Fruit fly (Drosophila melanogaster): ENCODE results near the gene bru2.

bru2 gene

DNA sequence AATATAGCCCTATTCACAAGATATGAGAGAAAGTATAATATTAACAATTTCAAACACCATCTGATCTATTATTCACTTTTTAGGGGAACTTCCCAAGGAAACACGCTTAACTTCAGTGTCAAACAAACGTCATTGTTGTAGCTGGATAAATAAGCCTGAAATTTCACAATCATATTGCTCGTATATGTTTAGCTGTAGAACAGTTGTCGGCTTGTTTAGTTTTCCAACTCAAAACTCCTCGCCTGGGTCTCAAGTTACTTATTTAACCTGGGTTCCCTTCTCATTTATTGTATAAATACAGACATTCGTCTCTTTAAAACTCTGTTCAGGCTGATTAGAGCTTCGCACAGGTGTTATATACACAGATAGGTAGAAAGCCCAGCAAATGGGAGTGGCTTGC lies 28.4 kb downstream of the bru2 start (continued):
- TF ChIP-seq CG12071 (GFP tag; optimal IDR thresholded peaks at IDR 0.05) = peak; percentile 43
- TF ChIP-seq CG10959 (GFP tag; IDR thresholded peaks at IDR 0.05) = no peak
- TF ChIP-seq CG4820 (GFP tag; optimal IDR thresholded peaks at IDR 0.05) = no peak
- TF ChIP-seq ham (GFP tag; IDR thresholded peaks at IDR 0.05) = no peak
- no peak for TF ChIP-seq CG4617 (GFP tag; optimal IDR thresholded peaks at IDR 0.05; ENCODE audit: borderline replicate concordance)
- no peak for TF ChIP-seq D19A (tag; optimal IDR thresholded peaks at IDR 0.05)
- TF ChIP-seq Eip74EF (GFP tag; optimal IDR thresholded peaks at IDR 0.05) = no peak
- peak; percentile 58; the same call in 1 of the 3 replicates for TF ChIP-seq otp (GFP tag; IDR thresholded peaks at IDR 0.05)
- TF ChIP-seq NFAT (GFP tag; IDR thresholded peaks at IDR 0.05) = no peak
- no peak for TF ChIP-seq CG16815 (GFP tag; optimal IDR thresholded peaks at IDR 0.05)
- TF ChIP-seq CG2712 (tag; optimal IDR thresholded peaks at IDR 0.05) = no peak
- peak; percentile 40 for TF ChIP-seq CG31365 (tag; optimal IDR thresholded peaks at IDR 0.05)
- TF ChIP-seq CG15011 (GFP tag; optimal IDR thresholded peaks at IDR 0.05) = peak; percentile 46
- TF ChIP-seq HmgD (GFP tag; optimal IDR thresholded peaks at IDR 0.05) = no peak
- TF ChIP-seq CG31388 (GFP tag; optimal IDR thresholded peaks at IDR 0.05) = no peak
- no peak for TF ChIP-seq HLHmδ (GFP tag; optimal IDR thresholded peaks at IDR 0.05)
- TF ChIP-seq kay (GFP tag; optimal IDR thresholded peaks at IDR 0.05) = no peak
- TF ChIP-seq slp2 (GFP tag; optimal IDR thresholded peaks at IDR 0.05) = no peak
- TF ChIP-seq lab (GFP tag; optimal IDR thresholded peaks at IDR 0.05) = peak; percentile 83
- TF ChIP-seq wor (GFP tag; IDR thresholded peaks at IDR 0.05) = no peak
- no peak for TF ChIP-seq slbo (GFP tag; IDR thresholded peaks at IDR 0.05)
- no peak for TF ChIP-seq CG15479 (GFP tag; optimal IDR thresholded peaks at IDR 0.05)
- no peak for TF ChIP-seq gt (GFP tag; IDR thresholded peaks at IDR 0.05)
- no peak for TF ChIP-seq Nf-YB (GFP tag; optimal IDR thresholded peaks at IDR 0.05)
- no peak for TF ChIP-seq Nf-YA (GFP tag; IDR thresholded peaks at IDR 0.05)
- peak; percentile 26 for TF ChIP-seq cwo (GFP tag; optimal IDR thresholded peaks at IDR 0.05)
- no peak for TF ChIP-seq CG10366 (GFP tag; IDR thresholded peaks at IDR 0.05)
- TF ChIP-seq usp (GFP tag; optimal IDR thresholded peaks at IDR 0.05) = no peak
- TF ChIP-seq Adf1 (GFP tag; IDR thresholded peaks at IDR 0.05) = no peak; the same call in 1 of the 2 replicates
- TF ChIP-seq Six4 (GFP tag; optimal IDR thresholded peaks at IDR 0.05) = no peak

DNA sequence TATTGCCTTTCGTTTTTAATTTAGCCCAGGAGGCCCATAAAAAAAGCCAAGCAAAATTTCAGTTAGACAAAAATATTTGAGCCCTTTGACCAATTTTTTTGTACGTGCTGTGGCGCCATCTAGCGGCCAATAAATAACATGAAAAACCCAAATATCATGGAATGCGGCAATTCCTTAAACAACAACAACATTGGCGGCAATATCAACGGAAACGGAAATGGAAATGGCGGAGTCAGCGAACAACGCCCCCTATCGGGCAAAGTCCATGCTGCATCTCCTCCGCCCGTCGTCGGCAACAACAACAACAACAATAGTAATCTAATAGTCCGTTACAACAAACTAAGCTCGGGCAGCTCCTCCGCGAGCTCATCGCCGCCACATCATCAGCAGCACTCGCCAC lies 29.5 kb downstream of the bru2 start:
- no peak for TF ChIP-seq pita (GFP tag; optimal IDR thresholded peaks at IDR 0.05)
- TF ChIP-seq Fer2 (tag; optimal IDR thresholded peaks at IDR 0.05) = no peak
- no peak for TF ChIP-seq Elba2 (GFP tag; optimal IDR thresholded peaks at IDR 0.05)
- no peak for TF ChIP-seq bigmax (GFP tag; optimal IDR thresholded peaks at IDR 0.05)
- TF ChIP-seq az2 (GFP tag; optimal IDR thresholded peaks at IDR 0.05) = no peak
- no peak for TF ChIP-seq seq (GFP tag; IDR thresholded peaks at IDR 0.05)
- no peak for TF ChIP-seq CG8765 (GFP tag; IDR thresholded peaks at IDR 0.05)
- TF ChIP-seq CG16813 (GFP tag; IDR thresholded peaks at IDR 0.05; ENCODE audit: partially characterized antibody) = no peak
- TF ChIP-seq CG9215 (GFP tag; IDR thresholded peaks at IDR 0.05) = 0 out of 2 replicates have a peak, but pooled peaks have one; percentile 10
- no peak for TF ChIP-seq CG15696 (tag; optimal IDR thresholded peaks at IDR 0.05)
- TF ChIP-seq Ada2b (GFP tag; IDR thresholded peaks at IDR 0.05) = no peak
- TF ChIP-seq CG7357 (GFP tag; IDR thresholded peaks at IDR 0.05) = no peak
- no peak for TF ChIP-seq CG17829 (tag; optimal IDR thresholded peaks at IDR 0.05)
- TF ChIP-seq CG3163 (GFP tag; optimal IDR thresholded peaks at IDR 0.05) = no peak
- TF ChIP-seq CTCF (GFP tag; optimal IDR thresholded peaks at IDR 0.05) = peak; percentile 86
- TF ChIP-seq Dek (tag; optimal IDR thresholded peaks at IDR 0.05) = no peak
- no peak for TF ChIP-seq NfI (GFP tag; optimal IDR thresholded peaks at IDR 0.05)
- no peak for TF ChIP-seq ind (GFP tag; optimal IDR thresholded peaks at IDR 0.05)
- TF ChIP-seq tio (GFP tag; optimal IDR thresholded peaks at IDR 0.05) = no peak
- no peak for TF ChIP-seq mld (GFP tag; IDR thresholded peaks at IDR 0.05; ENCODE audit: partially characterized antibody)
- no peak for TF ChIP-seq D19B (GFP tag; optimal IDR thresholded peaks at IDR 0.05)
- TF ChIP-seq dati (GFP tag; IDR thresholded peaks at IDR 0.05) = no peak
- no peak for TF ChIP-seq CG12391 (tag; optimal IDR thresholded peaks at IDR 0.05)
- no peak for TF ChIP-seq Tbp (GFP tag; optimal IDR thresholded peaks at IDR 0.05)
- TF ChIP-seq wor (GFP tag; IDR thresholded peaks at IDR 0.05) = no peak

Data from whole organism, embryonic.